Worm (Caenorhabditis elegans) whole organism, L4 larva: ENCODE measurements around the gene F42F12.3.
A peak's percentile ranks its signal among the peaks of the same experiment; 100 is the strongest.
"Not testable (repeated sequence)": the region's sequence is repeated elsewhere in the genome, so short reads cannot be mapped to it uniquely, and the experiment has no call there.

ENCODE experiments used
- D1046.2 ChIP-seq: fragments of 200-800 bp; sonication (Bioruptor generic); IDR thresholded peaks from 2 replicates; pipeline ENCODE4 v1.3.6; 2022; ENCODE audit warnings: missing genetic modification characterization, missing compliant biosample characterization
- Y48G9A.11 ChIP-seq: fragments of 200-800 bp; sonication (Bioruptor generic); IDR thresholded peaks from 2 replicates; pipeline ENCODE4 v1.3.6; 2022; ENCODE audit warnings: missing genetic modification reagents, missing genetic modification characterization, missing compliant biosample characterization
- ZK337.2 ChIP-seq: fragments of 200-800 bp; sonication (Bioruptor generic); IDR thresholded peaks from 2 replicates; pipeline ENCODE4 v1.3.6; 2022; ENCODE audit warnings: missing genetic modification reagents, missing genetic modification characterization, missing compliant biosample characterization
- ama-1 ChIP-seq: fragments of 150-350 bp; optimal IDR thresholded peaks from 2 replicates; lab custom pipeline; 2014; ENCODE audit warnings: inconsistent platforms, mixed read lengths
- ceh-20 ChIP-seq: fragments of 200-800 bp; sonication (Bioruptor generic); IDR thresholded peaks from 2 replicates; pipeline ENCODE4 v1.3.6; 2022; ENCODE audit warnings: missing genetic modification reagents, missing genetic modification characterization, missing compliant biosample characterization
- ceh-32 ChIP-seq: sonication (generic microtip); optimal IDR thresholded peaks from 2 replicates; lab custom pipeline; 2016; ENCODE audit warnings: mild to moderate bottlenecking, missing genetic modification characterization, missing compliant biosample characterization; ENCODE audit not compliant: poor library complexity
- cey-2 ChIP-seq: sonication (generic microtip); optimal IDR thresholded peaks from 3 replicates; lab custom pipeline; 2017; ENCODE audit warnings: missing genetic modification characterization, mild to moderate bottlenecking, missing compliant biosample characterization, antibody characterized with exemption, borderline replicate concordance; ENCODE audit not compliant: insufficient read depth
- ctbp-1 ChIP-seq: fragments of 200-800 bp; sonication (Bioruptor generic); IDR thresholded peaks from 2 replicates; pipeline ENCODE4 v1.3.6; 2022; ENCODE audit warnings: missing genetic modification reagents, missing genetic modification characterization, missing compliant biosample characterization
- daf-8 ChIP-seq: fragments of 200-800 bp; sonication (Bioruptor generic); IDR thresholded peaks from 2 replicates; pipeline ENCODE4 v1.3.6; 2022; ENCODE audit warnings: missing genetic modification characterization, missing compliant biosample characterization
- dmd-6 ChIP-seq: fragments of 200-800 bp; sonication (Bioruptor generic); IDR thresholded peaks from 2 replicates; pipeline ENCODE4 v1.3.6; 2022; ENCODE audit warnings: missing genetic modification reagents, missing genetic modification characterization, missing compliant biosample characterization
- hif-1 ChIP-seq, 2 experiments: sonication (generic microtip); optimal IDR thresholded peaks; 2 replicates each; lab custom pipeline; 2016 to 2017; ENCODE audit warnings: missing compliant biosample characterization in 2 of 2, missing genetic modification characterization in 2 of 2, missing genetic modification reagents in 2 of 2, missing genotype in 2 of 2, mild to moderate bottlenecking in 1 of 2
- hlh-30 ChIP-seq: sonication (generic microtip); optimal IDR thresholded peaks from 2 replicates; lab custom pipeline; 2017; ENCODE audit warnings: antibody characterized with exemption, mild to moderate bottlenecking, missing genetic modification characterization, missing compliant biosample characterization; ENCODE audit not compliant: insufficient read depth
- jun-1 ChIP-seq: fragments of 150-350 bp; optimal IDR thresholded peaks from 2 replicates; lab custom pipeline; 2014; ENCODE audit warnings: missing biosample characterization, missing genetic modification reagents, missing genetic modification characterization
- lim-7 ChIP-seq: fragments of 200-800 bp; sonication (Bioruptor generic); IDR thresholded peaks from 2 replicates; pipeline ENCODE4 v1.3.6; 2022; ENCODE audit warnings: missing genetic modification characterization, missing compliant biosample characterization
- lin-1 ChIP-seq: fragments of 200-800 bp; sonication (Bioruptor generic); IDR thresholded peaks from 2 replicates; pipeline ENCODE4 v1.3.6; 2022; ENCODE audit warnings: missing genetic modification reagents, missing genetic modification characterization, missing compliant biosample characterization
- lin-15B ChIP-seq: fragments of 150-350 bp; sonication (generic microtip); optimal IDR thresholded peaks from 3 replicates; lab custom pipeline; 2014; ENCODE audit warnings: missing biosample characterization, missing genetic modification characterization
- madf-9 ChIP-seq: fragments of 200-800 bp; sonication (Bioruptor generic); conservative IDR thresholded peaks from 2 replicates; pipeline ENCODE4 v1.3.6; 2022; ENCODE audit warnings: missing genetic modification reagents, missing genetic modification characterization, missing compliant biosample characterization
- mdt-29 ChIP-seq: fragments of 200-800 bp; sonication (Bioruptor generic); IDR thresholded peaks from 2 replicates; pipeline ENCODE4 v1.3.6; 2022; ENCODE audit warnings: missing genetic modification reagents, missing genetic modification characterization, missing compliant biosample characterization
- mes-2 ChIP-seq: sonication (generic microtip); optimal IDR thresholded peaks from 2 replicates; lab custom pipeline; 2016; ENCODE audit warnings: missing genotype, mild to moderate bottlenecking, missing genetic modification characterization, missing compliant biosample characterization; ENCODE audit not compliant: poor library complexity, severe bottlenecking
- mxl-2 ChIP-seq: fragments of 200-800 bp; sonication (Bioruptor generic); conservative IDR thresholded peaks from 2 replicates; pipeline ENCODE4 v1.3.6; 2022; ENCODE audit warnings: missing genetic modification reagents, missing genetic modification characterization, missing compliant biosample characterization
- nhr-10 ChIP-seq: fragments of 150-350 bp; optimal IDR thresholded peaks from 2 replicates; lab custom pipeline; 2014; ENCODE audit warnings: missing biosample characterization, missing genetic modification characterization
- nhr-237 ChIP-seq: sonication (generic microtip); optimal IDR thresholded peaks from 2 replicates; lab custom pipeline; 2017; ENCODE audit warnings: missing biosample characterization, missing genetic modification characterization
- nhr-25 ChIP-seq: sonication (generic microtip); optimal IDR thresholded peaks from 2 replicates; lab custom pipeline; 2017; ENCODE audit warnings: missing genetic modification characterization, mild to moderate bottlenecking, missing compliant biosample characterization, antibody characterized with exemption, moderate library complexity, borderline replicate concordance; ENCODE audit not compliant: insufficient read depth
- nhr-42 ChIP-seq: fragments of 200-800 bp; sonication (Bioruptor generic); IDR thresholded peaks from 2 replicates; pipeline ENCODE4 v1.3.6; 2022; ENCODE audit warnings: missing genetic modification characterization, missing compliant biosample characterization
- nhr-48 ChIP-seq: sonication (generic microtip); optimal IDR thresholded peaks from 2 replicates; lab custom pipeline; 2016; ENCODE audit warnings: mild to moderate bottlenecking, missing genetic modification characterization, missing compliant biosample characterization
- saeg-2 ChIP-seq: fragments of 200-800 bp; sonication (Bioruptor generic); IDR thresholded peaks from 2 replicates; pipeline ENCODE4 v1.3.6; 2022; ENCODE audit warnings: missing genetic modification reagents, missing genetic modification characterization, missing compliant biosample characterization
- sdz-12 ChIP-seq: fragments of 200-800 bp; sonication (Bioruptor generic); optimal IDR thresholded peaks from 2 replicates; lab custom pipeline; 2018; ENCODE audit warnings: mild to moderate bottlenecking, missing genetic modification characterization, missing compliant biosample characterization
- snpc-1.2 ChIP-seq: fragments of 200-800 bp; sonication (Bioruptor generic); IDR thresholded peaks from 2 replicates; pipeline ENCODE4 v1.3.6; 2022; ENCODE audit warnings: missing genetic modification reagents, missing genetic modification characterization, missing compliant biosample characterization
- tra-1 ChIP-seq: fragments of 200-800 bp; sonication (Bioruptor generic); IDR thresholded peaks from 2 replicates; pipeline ENCODE4 v1.3.6; 2022; ENCODE audit warnings: missing genetic modification reagents, missing genetic modification characterization, missing compliant biosample characterization
- unc-62 ChIP-seq, 3 experiments: fragments of 150-350 bp in 1 of 3; sonication (generic microtip); optimal IDR thresholded peaks in 2 of 3; peaks in 1 of 3; 1 replicate in 1 of 3; 2 replicates in 2 of 3; lab custom pipeline; 2014 to 2017; ENCODE audit warnings: missing biosample characterization in 3 of 3, missing genetic modification characterization in 3 of 3, missing genetic modification reagents in 3 of 3, missing genotype in 1 of 3
- zag-1 ChIP-seq: fragments of 150-350 bp; optimal IDR thresholded peaks from 2 replicates; lab custom pipeline; 2014; ENCODE audit warnings: missing biosample characterization, missing genetic modification characterization

Gene F42F12.3

DNA sequence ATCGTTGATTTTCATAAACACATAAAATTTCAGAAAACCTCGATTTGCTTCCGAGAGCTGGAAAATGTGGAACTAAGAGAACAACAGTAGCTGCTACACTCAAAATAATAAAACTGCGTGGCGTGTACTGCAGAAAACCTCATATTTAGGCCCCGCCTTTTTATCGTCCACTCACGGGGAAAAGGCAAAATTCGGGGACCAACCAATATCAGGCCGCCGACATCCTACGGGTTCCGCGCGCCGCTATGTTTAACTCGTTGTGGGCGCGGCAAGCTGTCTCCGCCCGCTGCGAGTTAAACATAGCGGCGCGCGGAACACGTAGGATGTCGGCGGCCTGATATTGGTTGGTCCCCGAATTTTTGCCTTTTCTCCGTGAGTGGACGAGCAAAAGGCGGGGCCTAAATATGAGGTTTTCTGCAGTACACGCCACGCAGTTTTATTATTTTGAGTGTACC, 42.3 kb upstream of the F42F12.3 start, which contains the start of gene F17A2.16:
Gene F17A2.16 (plus strand): TSS at position 405 of the 455 bp plus-strand sequence.
- TF ChIP-seq snpc-1.2 (peak; percentile 82), unc-62 (GFP tag; optimal IDR thresholded peaks at IDR 0.05 in 1 of 2; lab: Kevin White, UChicago) (peak in 1 of 2 experiments; percentile 54)
- TF ChIP-seq unc-62 (tag; optimal IDR thresholded peaks at IDR 0.05; lab: Kevin White, UChicago), result not testable (repeated sequence)
- TF ChIP-seq, all 104 proteins: peak for 2; not testable (repeated sequence) for 102

DNA sequence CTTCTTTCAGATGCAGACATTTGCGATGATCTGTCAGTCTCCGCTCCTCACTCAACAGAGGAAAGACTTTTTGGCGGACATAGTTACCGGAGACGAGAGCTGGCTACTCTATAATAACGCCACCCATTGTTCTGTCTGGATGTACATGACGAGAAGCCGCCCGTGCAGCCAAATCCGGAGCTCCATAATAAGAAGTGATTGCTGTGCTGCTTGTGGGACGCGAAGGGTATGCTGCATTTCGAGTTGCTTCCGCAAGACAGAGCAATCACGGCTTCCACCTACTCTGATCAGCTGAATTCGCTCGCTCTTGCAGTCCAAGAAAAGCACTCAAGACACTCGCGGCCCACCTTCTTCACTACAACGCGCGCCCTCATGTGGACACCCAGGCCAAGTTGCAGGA, 36.6 kb upstream of the F42F12.3 start:
- TF ChIP-seq nhr-10 (no peak), lin-15B (tag; lab: Kevin White, UChicago) (no peak), mxl-2 (GFP tag; lab: Robert Waterston, UW) (peak; percentile 59; the same call in 1 of the 2 replicates), madf-9 (GFP tag; lab: Robert Waterston, UW) (0 out of 2 replicates have a peak, but pooled peaks have one; percentile 5), lin-1 (no peak)

DNA sequence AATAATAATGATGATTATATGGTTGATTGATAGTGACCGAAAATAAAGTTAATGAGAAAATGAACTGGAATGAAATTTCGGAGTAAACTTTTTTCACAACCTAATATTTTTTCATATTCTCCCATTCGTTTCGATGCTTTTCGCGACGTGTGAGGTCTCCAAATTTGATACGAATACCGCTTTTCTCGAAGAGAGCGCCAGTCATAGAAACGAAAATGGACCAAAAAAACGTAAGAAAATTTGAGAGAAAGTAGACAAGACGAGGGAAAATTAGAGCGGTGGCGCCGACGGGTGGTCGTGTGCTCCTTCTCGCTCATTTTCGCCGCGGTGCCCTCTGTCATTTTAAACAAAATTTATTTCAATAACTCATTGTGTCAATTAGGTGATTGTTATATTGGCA, 36.0 kb upstream of the F42F12.3 start:
- TF ChIP-seq ceh-20 (no peak), lin-15B (tag; lab: Kevin White, UChicago) (no peak), ama-1 (lab: Kevin White, UChicago) (no peak), mes-2 (tag; lab: Kevin White, UChicago) (no peak), tra-1 (peak; percentile 81; the same call in 1 of the 2 replicates), unc-62 (GFP tag; optimal IDR thresholded peaks at IDR 0.05 in 1 of 2; lab: Kevin White, UChicago) (peak in 1 of 2 experiments; percentile 79), unc-62 (tag; optimal IDR thresholded peaks at IDR 0.05; lab: Kevin White, UChicago) (no peak), daf-8 (GFP tag; lab: Robert Waterston, UW) (no peak), ceh-32 (tag; lab: Kevin White, UChicago) (no peak), hif-1 (tag; optimal IDR thresholded peaks at IDR 0.05; lab: Kevin White, UChicago) (no peak), nhr-48 (tag; lab: Kevin White, UChicago) (no peak), nhr-42 (no peak), ZK337.2 (GFP tag; lab: Robert Waterston, UW) (no peak), lim-7 (no peak), ctbp-1 (GFP tag; lab: Robert Waterston, UW) (no peak)

DNA sequence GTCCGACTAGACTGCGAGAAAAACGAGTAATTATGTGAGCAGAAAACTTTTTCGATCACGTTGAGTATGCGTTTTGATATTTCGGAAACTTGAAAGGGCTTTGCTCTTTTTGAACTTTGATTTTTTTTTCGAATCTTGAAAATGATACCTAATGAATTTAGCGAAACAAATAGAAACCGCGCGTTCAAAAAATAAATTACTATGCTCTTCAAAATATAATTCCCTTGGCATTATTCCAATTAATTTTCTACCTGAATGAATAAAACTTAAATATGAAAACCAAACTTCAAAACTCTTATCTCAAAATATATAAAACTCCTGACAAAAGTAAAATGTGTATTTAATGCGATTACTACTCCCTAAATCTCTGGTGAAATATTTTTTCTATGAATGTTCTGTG, 35.1 kb upstream of the F42F12.3 start, which contains the start of gene xtr-2:
Gene xtr-2 (plus strand): TSS at position 301 of the 400 bp plus-strand sequence.
- TF ChIP-seq mdt-29 (GFP tag; lab: Robert Waterston, UW), result no peak
- no peak for TF ChIP-seq saeg-2 (GFP tag; lab: Robert Waterston, UW)
- TF ChIP-seq D1046.2 (GFP tag; lab: Robert Waterston, UW), result no peak
- no peak for TF ChIP-seq nhr-25 (tag; lab: Kevin White, UChicago)
- TF ChIP-seq Y48G9A.11, result no peak
- TF ChIP-seq ZK337.2 (GFP tag; lab: Robert Waterston, UW), result no peak
- TF ChIP-seq zag-1 (tag; lab: Kevin White, UChicago), result no peak
- no peak for TF ChIP-seq nhr-237
- no peak for TF ChIP-seq hlh-30 (tag; lab: Kevin White, UChicago)
- TF ChIP-seq lim-7, result no peak
- no peak for TF ChIP-seq jun-1 (tag; lab: Kevin White, UChicago)
- TF ChIP-seq dmd-6 (GFP tag; lab: Robert Waterston, UW), result no peak
- TF ChIP-seq cey-2 (tag; lab: Kevin White, UChicago), result no peak
- TF ChIP-seq, all 104 proteins: peak for 0

DNA sequence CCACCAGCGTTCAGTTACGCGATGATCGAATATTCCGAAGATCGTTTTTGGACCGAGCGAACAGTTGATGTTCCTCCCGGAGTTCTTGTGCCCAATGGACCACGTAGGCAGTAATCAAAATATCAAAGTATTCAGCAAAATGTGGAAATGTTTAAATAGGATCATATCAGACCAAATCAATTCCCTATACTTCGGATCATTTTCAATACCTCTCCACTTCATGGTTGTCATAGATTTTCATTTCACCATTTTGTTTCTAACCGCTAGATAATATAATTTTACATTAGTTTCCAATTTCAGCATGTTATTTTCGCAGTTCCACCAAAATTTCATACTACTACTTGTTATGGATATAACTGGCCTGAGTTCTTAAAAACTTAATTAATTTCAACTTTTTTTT, 32.8 kb upstream of the F42F12.3 start:
- TF ChIP-seq unc-62 (GFP tag; optimal IDR thresholded peaks at IDR 0.05 in 1 of 2; lab: Kevin White, UChicago) (peak in 1 of 2 experiments; percentile 91), unc-62 (tag; optimal IDR thresholded peaks at IDR 0.05; lab: Kevin White, UChicago) (no peak), sdz-12 (GFP tag; lab: Kevin White, UChicago) (no peak)
